Worm (Caenorhabditis elegans): Measurements from ENCODE around the gene Y17G9B.11.

The Y17G9B.11 gene

DNA sequence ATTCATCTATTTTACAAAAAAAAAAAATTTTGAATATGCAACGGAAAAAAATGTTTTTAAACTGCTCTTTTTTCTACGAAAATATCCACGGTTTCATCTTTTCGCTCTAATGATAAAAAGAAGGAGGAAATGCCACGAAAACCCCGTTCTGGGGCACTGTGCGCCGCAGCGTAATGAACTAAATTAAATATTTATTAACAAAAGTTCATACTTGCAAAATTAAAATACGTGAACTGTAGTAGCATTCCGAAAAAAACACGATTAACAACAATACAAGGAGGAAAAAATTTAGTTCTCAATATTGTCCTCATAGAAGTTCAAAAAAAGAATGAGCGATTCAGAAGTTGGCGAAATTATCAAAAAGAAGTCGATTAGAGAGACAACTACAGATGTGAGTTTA, 33.0 kb downstream of the Y17G9B.11 start, which contains the start of gene R11E3.1:
Gene R11E3.1 (plus strand): TSS at position 301 of the 400 bp plus-strand sequence.
- TF ChIP-seq sma-3 (GFP tag; optimal IDR thresholded peaks at IDR 0.05) (no peak), lin-13 (GFP tag; optimal IDR thresholded peaks at IDR 0.05) (no peak), nhr-237 (tag; optimal IDR thresholded peaks at IDR 0.05) (no peak), Y55F3AM.14 (GFP tag; optimal IDR thresholded peaks at IDR 0.05) (no peak), fos-1 (tag; optimal IDR thresholded peaks at IDR 0.05) (no peak), alr-1 (tag; optimal IDR thresholded peaks at IDR 0.05) (no peak), nhr-129 (tag; optimal IDR thresholded peaks at IDR 0.05) (no peak), C34F6.9 (tag; optimal IDR thresholded peaks at IDR 0.05) (no peak), ceh-16 (tag; optimal IDR thresholded peaks at IDR 0.05) (no peak), mdl-1 (tag; optimal IDR thresholded peaks at IDR 0.05) (no peak), unc-62 (GFP tag; optimal IDR thresholded peaks at IDR 0.05) (no peak), blmp-1 (tag; optimal IDR thresholded peaks at IDR 0.05; ENCODE audit: insufficient read depth) (no peak), mab-5 (tag; optimal IDR thresholded peaks at IDR 0.05) (no peak), ceh-82 (tag; optimal IDR thresholded peaks at IDR 0.05) (no peak), peb-1 (tag; optimal IDR thresholded peaks at IDR 0.05) (no peak), nhr-25 (tag; optimal IDR thresholded peaks at IDR 0.05) (no peak)

DNA sequence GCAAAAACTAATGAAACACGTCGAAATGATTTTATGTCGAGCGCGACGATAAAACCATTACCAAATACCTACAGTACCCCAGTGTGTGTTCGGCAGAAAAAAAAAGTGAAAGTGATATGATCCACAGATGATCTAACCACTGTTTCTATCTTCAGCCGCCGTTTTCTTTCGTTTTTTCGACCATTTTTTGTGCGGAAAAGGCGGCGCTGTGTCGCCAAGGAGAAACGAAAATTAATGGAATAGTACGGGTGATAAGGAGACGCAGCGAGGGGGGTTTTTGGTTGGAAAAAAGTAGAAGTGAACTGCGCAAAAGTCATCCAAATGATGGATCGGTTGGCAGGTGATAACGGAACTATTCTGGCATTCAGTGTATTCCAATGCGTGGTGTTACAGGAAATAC, 38.7 kb downstream of the Y17G9B.11 start:
- TF ChIP-seq C34F6.9 (tag; optimal IDR thresholded peaks at IDR 0.05), result no peak
- no peak for TF ChIP-seq zag-1 (tag; optimal IDR thresholded peaks at IDR 0.05)
- no peak for TF ChIP-seq lin-11 (tag; optimal IDR thresholded peaks at IDR 0.05)
- TF ChIP-seq sma-9 (GFP tag; optimal IDR thresholded peaks at IDR 0.05), result no peak
- no peak for TF ChIP-seq sma-9 (tag; optimal IDR thresholded peaks at IDR 0.05)

DNA sequence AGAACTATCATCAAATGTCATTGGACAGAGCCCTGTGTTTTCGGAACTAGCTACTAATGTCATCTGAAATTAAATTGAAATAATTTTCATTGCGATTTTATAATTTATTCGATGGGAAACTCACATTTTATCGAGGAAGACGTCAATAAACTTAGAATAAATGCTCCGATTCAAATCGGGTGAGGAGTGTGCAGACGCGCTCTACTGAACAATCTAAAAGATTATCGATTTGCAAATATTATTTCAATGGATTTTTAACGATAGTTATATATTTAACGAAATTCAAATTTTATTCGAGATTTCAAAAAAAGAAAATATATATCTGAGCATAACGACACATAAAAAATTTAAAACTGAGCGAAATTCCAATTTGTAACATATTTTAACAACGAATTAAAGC, 42.7 kb downstream of the Y17G9B.11 start, which contains the start of gene eor-1:
Gene eor-1 (minus strand): TSS at position 65 of the 400 bp plus-strand sequence.
- peak; percentile 48 for TF ChIP-seq lin-13 (GFP tag; optimal IDR thresholded peaks at IDR 0.05)
- TF ChIP-seq unc-55 (GFP tag; optimal IDR thresholded peaks at IDR 0.05), result peak; percentile 72
- TF ChIP-seq ztf-11 (tag; optimal IDR thresholded peaks at IDR 0.05), result no peak
- TF ChIP-seq gmeb-1 (tag; optimal IDR thresholded peaks at IDR 0.05), result peak; percentile 3
- TF ChIP-seq mab-5 (tag; optimal IDR thresholded peaks at IDR 0.05), result no peak
- TF ChIP-seq Y55F3AM.14 (GFP tag; optimal IDR thresholded peaks at IDR 0.05), result no peak
- no peak for TF ChIP-seq ZK546.5 (tag; optimal IDR thresholded peaks at IDR 0.05)
- no peak for TF ChIP-seq nhr-129 (tag; optimal IDR thresholded peaks at IDR 0.05)
- peak; percentile 75 for TF ChIP-seq C34F6.9 (tag; optimal IDR thresholded peaks at IDR 0.05)
- peak; percentile 37 to 80 for TF ChIP-seq lsy-2 (tag; optimal IDR thresholded peaks at IDR 0.05)
- TF ChIP-seq ztf-4 (tag; optimal IDR thresholded peaks at IDR 0.05), result no peak
- TF ChIP-seq sma-3 (GFP tag; optimal IDR thresholded peaks at IDR 0.05), result peak; percentile 25
- peak; percentile 11 for TF ChIP-seq crh-2 (tag; optimal IDR thresholded peaks at IDR 0.05)
- TF ChIP-seq unc-62 (GFP tag; optimal IDR thresholded peaks at IDR 0.05), result no peak
- TF ChIP-seq nhr-21 (tag; optimal IDR thresholded peaks at IDR 0.05), result no peak

DNA sequence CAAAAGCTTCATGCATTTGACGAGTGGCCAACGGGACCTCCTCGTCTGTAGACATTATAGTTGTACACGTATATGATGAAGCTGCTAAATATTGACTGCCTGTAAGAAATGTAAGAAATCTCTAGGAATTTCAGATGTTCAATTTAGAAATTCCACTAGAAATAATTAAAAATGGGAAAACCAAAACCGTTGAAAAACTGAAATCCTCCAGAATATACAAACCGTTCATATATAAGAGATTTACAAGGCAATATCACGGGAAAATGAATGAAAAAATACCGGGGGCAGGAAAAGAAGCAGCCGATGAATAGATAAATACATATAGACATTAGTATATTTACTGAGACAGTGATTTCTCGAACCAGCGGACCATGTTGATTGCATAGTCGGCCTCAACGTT, 46.1 kb downstream of the Y17G9B.11 start, which contains the start of gene dpf-7:
Gene dpf-7 (minus strand): TSS at position 101 of the 400 bp plus-strand sequence.
- TF ChIP-seq crh-2 (tag; optimal IDR thresholded peaks at IDR 0.05), result no peak
- no peak for TF ChIP-seq ztf-4 (tag; optimal IDR thresholded peaks at IDR 0.05)
- no peak for TF ChIP-seq nhr-12 (tag; optimal IDR thresholded peaks at IDR 0.05)
- TF ChIP-seq egl-27 (tag; optimal IDR thresholded peaks at IDR 0.05), result no peak
- TF ChIP-seq elt-1 (tag; optimal IDR thresholded peaks at IDR 0.05), result no peak
- TF ChIP-seq aly-2 (tag; optimal IDR thresholded peaks at IDR 0.05), result no peak
- no peak for TF ChIP-seq mab-5 (tag; optimal IDR thresholded peaks at IDR 0.05)
- no peak for TF ChIP-seq sma-9 (GFP tag; optimal IDR thresholded peaks at IDR 0.05)
- no peak for TF ChIP-seq sma-9 (tag; optimal IDR thresholded peaks at IDR 0.05)
- TF ChIP-seq nhr-10 (tag; optimal IDR thresholded peaks at IDR 0.05), result no peak
- TF ChIP-seq nhr-25 (tag; optimal IDR thresholded peaks at IDR 0.05), result no peak
- TF ChIP-seq gmeb-1 (tag; optimal IDR thresholded peaks at IDR 0.05), result no peak
- TF ChIP-seq nhr-77 (tag; optimal IDR thresholded peaks at IDR 0.05), result no peak
- TF ChIP-seq lin-13 (GFP tag; optimal IDR thresholded peaks at IDR 0.05), result no peak
- no peak for TF ChIP-seq lin-39 (tag; optimal IDR thresholded peaks at IDR 0.05)
- no peak for TF ChIP-seq ceh-16 (tag; optimal IDR thresholded peaks at IDR 0.05)
- no peak for TF ChIP-seq ama-1 (optimal IDR thresholded peaks at IDR 0.05)
- no peak for TF ChIP-seq unc-39 (tag; optimal IDR thresholded peaks at IDR 0.05)
